Fruit fly (Drosophila melanogaster) whole organism, embryonic: Measurements from ENCODE around the gene RpL8.

Experiments used
- Asciz ChIP-seq: fragments of 200-800 bp; sonication (Bioruptor generic); optimal IDR thresholded peaks from 2 replicates; lab custom pipeline; 2017; ENCODE audit warnings: missing biosample characterization, mild to moderate bottlenecking, missing genetic modification characterization, missing genetic modification reagents
- BEAF-32 ChIP-seq: fragments of 200-800 bp; sonication (Bioruptor generic); optimal IDR thresholded peaks from 3 replicates; lab custom pipeline; 2017; ENCODE audit warnings: missing biosample characterization, missing genetic modification characterization, mild to moderate bottlenecking, moderate library complexity, missing genetic modification reagents
- CG10654 ChIP-seq: fragments of 200-800 bp; sonication (Bioruptor generic); optimal IDR thresholded peaks from 2 replicates; lab custom pipeline; 2016; ENCODE audit warnings: missing biosample characterization, missing genetic modification characterization
- CG11247 ChIP-seq: fragments of 200-800 bp; sonication (Bioruptor generic); IDR thresholded peaks from 2 replicates; pipeline ENCODE4 v1.3.6; 2022; ENCODE audit warnings: missing biosample characterization, missing genetic modification characterization
- CG12071 ChIP-seq: fragments of 200-800 bp; sonication (Bioruptor generic); optimal IDR thresholded peaks from 3 replicates; lab custom pipeline; 2018; ENCODE audit warnings: missing biosample characterization, mild to moderate bottlenecking, missing genetic modification characterization
- CG12104 ChIP-seq: fragments of 200-800 bp; sonication (Bioruptor generic); optimal IDR thresholded peaks from 3 replicates; lab custom pipeline; 2016; ENCODE audit warnings: missing biosample characterization, missing genetic modification characterization
- CG1233 ChIP-seq: fragments of 200-800 bp; sonication (Bioruptor generic); optimal IDR thresholded peaks from 4 replicates; lab custom pipeline; 2018; ENCODE audit warnings: missing biosample characterization, mild to moderate bottlenecking, missing genetic modification characterization
- CG12942 ChIP-seq: fragments of 200-800 bp; sonication (Bioruptor generic); optimal IDR thresholded peaks from 3 replicates; lab custom pipeline; 2016; ENCODE audit warnings: missing biosample characterization, missing genetic modification characterization
- CG14667 ChIP-seq: fragments of 200-800 bp; sonication (Bioruptor generic); IDR thresholded peaks from 2 replicates; pipeline ENCODE4 v1.3.6; 2022; ENCODE audit warnings: missing biosample characterization, missing genetic modification characterization
- CG14710 ChIP-seq: fragments of 200-800 bp; sonication (Bioruptor generic); optimal IDR thresholded peaks from 3 replicates; lab custom pipeline; 2019; ENCODE audit warnings: missing biosample characterization, mild to moderate bottlenecking, missing genetic modification characterization, moderate library complexity
- CG15696 ChIP-seq: fragments of 200-800 bp; sonication (Bioruptor generic); optimal IDR thresholded peaks from 2 replicates; lab custom pipeline; 2019; ENCODE audit warnings: missing biosample characterization, mild to moderate bottlenecking, missing genetic modification characterization, moderate library complexity
- CG16779 ChIP-seq: fragments of 200-800 bp; sonication (Bioruptor generic); IDR thresholded peaks from 2 replicates; pipeline ENCODE4 v1.3.6; 2022; ENCODE audit warnings: missing biosample characterization, missing genetic modification characterization
- CG18599 ChIP-seq: fragments of 200-800 bp; sonication (Bioruptor generic); optimal IDR thresholded peaks from 3 replicates; lab custom pipeline; 2017; ENCODE audit warnings: missing biosample characterization, missing genetic modification characterization, mild to moderate bottlenecking, moderate library complexity, missing genetic modification reagents
- CG30403 ChIP-seq: fragments of 200-800 bp; sonication (Bioruptor generic); optimal IDR thresholded peaks from 3 replicates; lab custom pipeline; 2016; ENCODE audit warnings: missing biosample characterization, missing genetic modification characterization
- CG3281 ChIP-seq: fragments of 200-800 bp; sonication (Bioruptor generic); optimal IDR thresholded peaks from 3 replicates; lab custom pipeline; 2017; ENCODE audit warnings: missing biosample characterization, mild to moderate bottlenecking, missing genetic modification characterization
- CG34422 ChIP-seq: fragments of 200-800 bp; sonication (Bioruptor generic); IDR thresholded peaks from 3 replicates; pipeline ENCODE4 v1.3.6; 2022; ENCODE audit warnings: missing biosample characterization, missing genetic modification characterization
- CG4820 ChIP-seq: fragments of 200-800 bp; sonication (Bioruptor generic); optimal IDR thresholded peaks from 3 replicates; lab custom pipeline; 2016; ENCODE audit warnings: missing biosample characterization, missing genetic modification characterization
- CG7987 ChIP-seq: fragments of 200-800 bp; sonication (Bioruptor generic); optimal IDR thresholded peaks from 2 replicates; lab custom pipeline; 2018; ENCODE audit warnings: missing biosample characterization, mild to moderate bottlenecking, missing genetic modification characterization, moderate library complexity
- CG9215 ChIP-seq: fragments of 200-800 bp; sonication (Bioruptor generic); IDR thresholded peaks from 2 replicates; pipeline ENCODE4 v1.3.6; 2022; ENCODE audit warnings: missing biosample characterization, missing genetic modification characterization
- D19B ChIP-seq: fragments of 200-800 bp; sonication (Bioruptor generic); optimal IDR thresholded peaks from 2 replicates; lab custom pipeline; 2017; ENCODE audit warnings: missing biosample characterization, mild to moderate bottlenecking, missing genetic modification characterization
- Dfd ChIP-seq, 2 experiments: fragments of >200 bp; optimal IDR thresholded peaks; 2 replicates each; lab custom pipeline; 2017; ENCODE audit warnings: missing biosample characterization in 2 of 2, missing genetic modification characterization in 2 of 2
- Ets97D ChIP-seq: fragments of 200-800 bp; sonication (Bioruptor generic); optimal IDR thresholded peaks from 3 replicates; lab custom pipeline; 2016; ENCODE audit warnings: missing biosample characterization, missing genetic modification characterization
- Fer2 ChIP-seq: fragments of 200-800 bp; sonication (Bioruptor generic); optimal IDR thresholded peaks from 2 replicates; lab custom pipeline; 2018; ENCODE audit warnings: missing biosample characterization, mild to moderate bottlenecking, missing genetic modification characterization, moderate library complexity
- HLHmδ ChIP-seq: fragments of 200-800 bp; sonication (Bioruptor generic); optimal IDR thresholded peaks from 2 replicates; lab custom pipeline; 2018; ENCODE audit warnings: missing biosample characterization, mild to moderate bottlenecking, missing genetic modification characterization, moderate library complexity
- Hr51 ChIP-seq, 2 experiments: fragments of 200-800 bp; sonication (Bioruptor generic); optimal IDR thresholded peaks; 2 replicates in 1 of 2; 3 replicates in 1 of 2; lab custom pipeline; 2016 to 2018; ENCODE audit warnings: missing biosample characterization in 2 of 2, missing genetic modification characterization in 2 of 2, mild to moderate bottlenecking in 1 of 2, moderate library complexity in 1 of 2
- Kr ChIP-seq: fragments of 200-800 bp; sonication (Bioruptor generic); optimal IDR thresholded peaks from 2 replicates; lab custom pipeline; 2017; ENCODE audit warnings: missing biosample characterization, mild to moderate bottlenecking, missing genetic modification characterization
- Mad ChIP-seq: fragments of 200-800 bp; sonication (Bioruptor generic); optimal IDR thresholded peaks from 2 replicates; lab custom pipeline; 2016; ENCODE audit warnings: missing biosample characterization, missing genetic modification characterization
- Max ChIP-seq: fragments of 200-800 bp; sonication (Bioruptor generic); optimal IDR thresholded peaks from 2 replicates; lab custom pipeline; 2016; ENCODE audit warnings: missing biosample characterization, mild to moderate bottlenecking, missing genetic modification characterization
- Med ChIP-seq: fragments of 200-800 bp; sonication (Bioruptor generic); peaks from one replicate; lab custom pipeline; 2016; ENCODE audit warnings: missing biosample characterization, missing genetic modification characterization, mild to moderate bottlenecking, inconsistent platforms, moderate library complexity
- NFAT ChIP-seq: fragments of 200-800 bp; sonication (Bioruptor generic); IDR thresholded peaks from 2 replicates; pipeline ENCODE4 v1.3.6; 2022; ENCODE audit warnings: missing biosample characterization, missing genetic modification characterization
- Ptx1 ChIP-seq: fragments of 200-800 bp; sonication (Bioruptor generic); IDR thresholded peaks from 2 replicates; pipeline ENCODE4 v1.3.6; 2022; ENCODE audit warnings: missing biosample characterization, missing genetic modification characterization
- Spps ChIP-seq: fragments of 200-800 bp; sonication (Bioruptor generic); optimal IDR thresholded peaks from 2 replicates; lab custom pipeline; 2018; ENCODE audit warnings: missing biosample characterization, mild to moderate bottlenecking, missing genetic modification characterization
- ac ChIP-seq: fragments of 200-800 bp; sonication (Bioruptor generic); optimal IDR thresholded peaks from 3 replicates; lab custom pipeline; 2017; ENCODE audit warnings: missing biosample characterization, mild to moderate bottlenecking, missing genetic modification characterization
- al ChIP-seq: fragments of 200-800 bp; sonication (Bioruptor generic); IDR thresholded peaks from 2 replicates; pipeline ENCODE4 v1.3.6; 2022; ENCODE audit warnings: missing biosample characterization, missing genetic modification characterization
- amos ChIP-seq: fragments of 200-800 bp; sonication (Bioruptor generic); IDR thresholded peaks from 2 replicates; pipeline ENCODE4 v1.3.6; 2022; ENCODE audit warnings: missing biosample characterization, missing genetic modification characterization; ENCODE audit not compliant: partially characterized antibody
- az2 ChIP-seq: fragments of 200-800 bp; sonication (Bioruptor generic); optimal IDR thresholded peaks from 3 replicates; lab custom pipeline; 2016; ENCODE audit warnings: missing biosample characterization, missing genetic modification characterization
- bowl ChIP-seq: fragments of 200-800 bp; sonication (Bioruptor generic); IDR thresholded peaks from 2 replicates; pipeline ENCODE4 v1.3.6; 2022; ENCODE audit warnings: missing biosample characterization, missing genetic modification characterization
- chm ChIP-seq: fragments of 200-800 bp; sonication (Bioruptor generic); IDR thresholded peaks from 2 replicates; pipeline ENCODE4 v1.3.6; 2022; ENCODE audit warnings: missing biosample characterization, missing genetic modification characterization
- dan ChIP-seq: fragments of 200-800 bp; sonication (Bioruptor generic); IDR thresholded peaks from 2 replicates; pipeline ENCODE4 v1.3.6; 2022; ENCODE audit warnings: missing biosample characterization, missing genetic modification characterization
- dati ChIP-seq: fragments of 200-800 bp; sonication (Bioruptor generic); IDR thresholded peaks from 2 replicates; pipeline ENCODE4 v1.3.6; 2022; ENCODE audit warnings: missing biosample characterization, missing genetic modification characterization
- gsb ChIP-seq: fragments of 200-800 bp; sonication (Bioruptor generic); IDR thresholded peaks from 2 replicates; pipeline ENCODE4 v1.3.6; 2022; ENCODE audit warnings: missing biosample characterization, missing genetic modification characterization
- gsb-n ChIP-seq: fragments of 200-800 bp; sonication (Bioruptor generic); optimal IDR thresholded peaks from 3 replicates; lab custom pipeline; 2018; ENCODE audit warnings: missing biosample characterization, mild to moderate bottlenecking, missing genetic modification characterization
- hkb ChIP-seq, 2 experiments: fragments of 200-800 bp in 1 of 2; fragments of >200 bp in 1 of 2; sonication (Bioruptor generic) in 1 of 2; IDR thresholded peaks in 1 of 2; optimal IDR thresholded peaks in 1 of 2; 2 replicates each; pipeline versions ENCODE4 v1.3.6 to Lab custom; 2017 to 2022; ENCODE audit warnings: missing biosample characterization in 1 of 2, missing genetic modification characterization in 1 of 2
- ind ChIP-seq: fragments of 200-800 bp; sonication (Bioruptor generic); optimal IDR thresholded peaks from 3 replicates; lab custom pipeline; 2016; ENCODE audit warnings: missing biosample characterization, missing genetic modification characterization
- pros ChIP-seq: fragments of 200-800 bp; sonication (Bioruptor generic); optimal IDR thresholded peaks from 3 replicates; lab custom pipeline; 2019; ENCODE audit warnings: missing biosample characterization, mild to moderate bottlenecking, missing genetic modification characterization, moderate library complexity
- sd ChIP-seq: fragments of 200-800 bp; sonication (Bioruptor generic); optimal IDR thresholded peaks from 3 replicates; lab custom pipeline; 2018; ENCODE audit warnings: missing biosample characterization, mild to moderate bottlenecking, missing genetic modification characterization, moderate library complexity
- sens-2 ChIP-seq: fragments of 200-800 bp; sonication (Bioruptor generic); IDR thresholded peaks from 2 replicates; pipeline ENCODE4 v1.3.6; 2022; ENCODE audit warnings: missing biosample characterization, missing genetic modification characterization
- sima ChIP-seq: fragments of 200-800 bp; sonication (Bioruptor generic); optimal IDR thresholded peaks from 2 replicates; lab custom pipeline; 2016; ENCODE audit warnings: missing biosample characterization, missing genetic modification characterization
- tx ChIP-seq: fragments of 200-800 bp; sonication (Bioruptor generic); optimal IDR thresholded peaks from 2 replicates; lab custom pipeline; 2016; ENCODE audit warnings: missing biosample characterization, missing genetic modification characterization

The RpL8 gene

DNA sequence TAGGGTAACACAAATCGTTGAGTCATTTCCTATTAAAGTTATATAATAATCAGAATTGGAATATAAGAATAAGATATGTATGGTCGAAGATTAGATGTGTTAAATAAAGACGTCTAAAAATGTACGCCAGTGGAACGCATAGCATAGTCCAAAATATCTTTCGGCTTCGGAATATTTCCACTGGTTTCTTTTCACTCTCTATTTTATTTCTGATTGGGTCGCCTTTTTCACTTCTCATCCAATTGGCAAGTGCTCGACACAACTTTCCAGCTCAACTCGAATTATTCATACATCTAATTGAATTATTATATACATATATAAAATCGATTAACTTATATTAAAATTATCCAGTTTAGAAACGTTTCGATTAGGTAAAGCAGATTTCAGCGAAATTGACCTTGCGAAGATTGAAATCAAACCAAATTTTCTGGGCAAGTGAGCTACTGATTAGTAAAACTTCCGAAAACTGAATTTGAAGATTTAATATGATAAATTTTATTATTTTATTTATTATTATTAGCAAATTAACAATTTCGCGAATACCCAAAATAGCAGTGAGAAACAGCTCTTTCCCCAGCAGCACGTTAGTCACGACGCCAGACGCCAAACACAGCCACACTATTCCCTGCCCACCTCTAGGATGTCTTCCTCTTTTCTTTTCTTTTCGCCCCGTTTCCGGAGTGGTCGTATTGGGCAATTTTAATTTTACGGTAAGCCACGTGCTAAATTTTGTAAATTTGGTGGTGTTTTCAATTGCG lies at the start of gene RpL8 (continued):
- peak; percentile 71 for TF ChIP-seq Kr (GFP tag; lab: Kevin White, UChicago)
- peak; percentile 70; the same call in 1 of the 2 replicates for TF ChIP-seq dati
- peak; percentile 30 for TF ChIP-seq sd (tag; lab: Kevin White, UChicago)
- TF ChIP-seq CG7987 (GFP tag; lab: Kevin White, UChicago): peak; percentile 97
- peak; percentile 78 for TF ChIP-seq BEAF-32 (GFP tag; lab: Kevin White, UChicago)
- TF ChIP-seq sens-2 (GFP tag; lab: Robert Waterston, UW): peak; percentile 89
- peak; percentile 84 for TF ChIP-seq Mad (GFP tag; lab: Kevin White, UChicago)
- TF ChIP-seq CG14667 (GFP tag; lab: Robert Waterston, UW): peak; percentile 62
- TF ChIP-seq ac (GFP tag; lab: Kevin White, UChicago): peak; percentile 58
- TF ChIP-seq pros (GFP tag; lab: Kevin White, UChicago): peak; percentile 59
- TF ChIP-seq chm: peak; percentile 97
- TF ChIP-seq amos (GFP tag; lab: Robert Waterston, UW): peak; percentile 82
- TF ChIP-seq ind (GFP tag; lab: Kevin White, UChicago): peak; percentile 68
- TF ChIP-seq CG11247 (GFP tag; lab: Robert Waterston, UW): peak; percentile 84
- TF ChIP-seq al (GFP tag; lab: Robert Waterston, UW): peak; percentile 65
- TF ChIP-seq CG4820: peak; percentile 50
- peak; percentile 57 for TF ChIP-seq gsb
- TF ChIP-seq CG15696 (tag; lab: Kevin White, UChicago): peak; percentile 45
- TF ChIP-seq az2: peak; percentile 69
- peak; percentile 57 for TF ChIP-seq CG12942 (GFP tag; lab: Kevin White, UChicago)
- TF ChIP-seq hkb (optimal IDR thresholded peaks at IDR 0.05; lab: Kevin White, UChicago): no peak
- peak; percentile 86 for TF ChIP-seq hkb (GFP tag; IDR thresholded peaks at IDR 0.05; lab: Robert Waterston, UW)
- peak; percentile 49 for TF ChIP-seq tx (GFP tag; lab: Kevin White, UChicago)
- peak; percentile 65 to 81 for TF ChIP-seq Hr51 (GFP tag; optimal IDR thresholded peaks at IDR 0.05; lab: Kevin White, UChicago)
- peak; percentile 65 for TF ChIP-seq CG10654 (GFP tag; lab: Kevin White, UChicago)
- TF ChIP-seq Spps (tag; lab: Kevin White, UChicago): peak; percentile 34
- TF ChIP-seq CG1233 (GFP tag; lab: Kevin White, UChicago): peak; percentile 85
- TF ChIP-seq CG30403 (GFP tag; lab: Kevin White, UChicago): peak; percentile 68
- TF ChIP-seq CG9215 (GFP tag; lab: Robert Waterston, UW): peak; percentile 66
- peak; percentile 84 for TF ChIP-seq CG18599 (GFP tag; lab: Kevin White, UChicago)
- TF ChIP-seq HLHmδ (GFP tag; lab: Kevin White, UChicago): peak; percentile 97
- peak; percentile 87 for TF ChIP-seq CG34422 (GFP tag; lab: Robert Waterston, UW)
- TF ChIP-seq Max (GFP tag; lab: Kevin White, UChicago): peak; percentile 64
- peak; percentile 42 for TF ChIP-seq sima (GFP tag; lab: Kevin White, UChicago)
- TF ChIP-seq Dfd (GFP tag; optimal IDR thresholded peaks at IDR 0.05; lab: Kevin White, UChicago): no peak
- TF ChIP-seq CG14710 (tag; lab: Kevin White, UChicago): peak; percentile 71
- TF ChIP-seq Ptx1: peak; percentile 64; the same call in 1 of the 2 replicates
- TF ChIP-seq Ets97D (GFP tag; lab: Kevin White, UChicago): peak; percentile 99
- peak; percentile 63; the same call in 1 of the 2 replicates for TF ChIP-seq bowl (GFP tag; lab: Robert Waterston, UW)
- peak; percentile 72 for TF ChIP-seq CG12104 (GFP tag; lab: Kevin White, UChicago)
- peak; percentile 98 for TF ChIP-seq Med
- peak; percentile 87 for TF ChIP-seq CG3281 (GFP tag; lab: Kevin White, UChicago)
- TF ChIP-seq dan (GFP tag; lab: Robert Waterston, UW): no peak
- TF ChIP-seq CG16779 (GFP tag; lab: Robert Waterston, UW): peak; percentile 75
- peak; percentile 75 for TF ChIP-seq gsb-n
- TF ChIP-seq Fer2 (tag; lab: Kevin White, UChicago): peak; percentile 55
- TF ChIP-seq CG12071: peak; percentile 94
- peak; percentile 88 for TF ChIP-seq NFAT (GFP tag; lab: Robert Waterston, UW)
- peak; percentile 58 for TF ChIP-seq D19B
- peak; percentile 82 for TF ChIP-seq Asciz (GFP tag; lab: Kevin White, UChicago)
